Worm (Caenorhabditis elegans) whole organism, L4 larva: ENCODE results near the gene cyp-35A3.

Experiments used
- T26A8.4 ChIP-seq: fragments of 200-800 bp; sonication (Bioruptor generic); IDR thresholded peaks from 2 replicates; pipeline ENCODE4 v1.3.6; 2022; ENCODE audit warnings: missing genetic modification characterization, missing compliant biosample characterization
- Y105C5A.15 ChIP-seq: fragments of 200-800 bp; sonication (Bioruptor generic); IDR thresholded peaks from 2 replicates; pipeline ENCODE4 v1.3.6; 2022; ENCODE audit warnings: missing genetic modification characterization, missing compliant biosample characterization
- Y48G9A.11 ChIP-seq: fragments of 200-800 bp; sonication (Bioruptor generic); IDR thresholded peaks from 2 replicates; pipeline ENCODE4 v1.3.6; 2022; ENCODE audit warnings: missing genetic modification reagents, missing genetic modification characterization, missing compliant biosample characterization
- ZK337.2 ChIP-seq: fragments of 200-800 bp; sonication (Bioruptor generic); IDR thresholded peaks from 2 replicates; pipeline ENCODE4 v1.3.6; 2022; ENCODE audit warnings: missing genetic modification reagents, missing genetic modification characterization, missing compliant biosample characterization
- aha-1 ChIP-seq: fragments of 150-350 bp; peaks from one replicate; lab custom pipeline; 2014; ENCODE audit warnings: missing biosample characterization, missing genetic modification characterization
- arid-1 ChIP-seq: fragments of 200-800 bp; sonication (Bioruptor generic); conservative IDR thresholded peaks from 2 replicates; pipeline ENCODE4 v1.3.6; 2022; ENCODE audit warnings: missing genetic modification reagents, missing genetic modification characterization, missing compliant biosample characterization
- ceh-20 ChIP-seq: fragments of 200-800 bp; sonication (Bioruptor generic); IDR thresholded peaks from 2 replicates; pipeline ENCODE4 v1.3.6; 2022; ENCODE audit warnings: missing genetic modification reagents, missing genetic modification characterization, missing compliant biosample characterization
- ceh-28 ChIP-seq: fragments of 150-350 bp; optimal IDR thresholded peaks from 2 replicates; lab custom pipeline; 2014; ENCODE audit warnings: missing biosample characterization, missing genetic modification reagents, missing genetic modification characterization
- ceh-32 ChIP-seq: sonication (generic microtip); optimal IDR thresholded peaks from 2 replicates; lab custom pipeline; 2016; ENCODE audit warnings: mild to moderate bottlenecking, missing genetic modification characterization, missing compliant biosample characterization; ENCODE audit not compliant: poor library complexity
- ceh-44 ChIP-seq: fragments of 200-800 bp; sonication (Bioruptor generic); IDR thresholded peaks from 2 replicates; pipeline ENCODE4 v1.3.6; 2022; ENCODE audit warnings: missing genetic modification reagents, missing genetic modification characterization, missing compliant biosample characterization
- ctbp-1 ChIP-seq: fragments of 200-800 bp; sonication (Bioruptor generic); IDR thresholded peaks from 2 replicates; pipeline ENCODE4 v1.3.6; 2022; ENCODE audit warnings: missing genetic modification reagents, missing genetic modification characterization, missing compliant biosample characterization
- dmd-9 ChIP-seq: fragments of 200-800 bp; sonication (Bioruptor generic); IDR thresholded peaks from 2 replicates; pipeline ENCODE4 v1.3.6; 2022; ENCODE audit warnings: missing genetic modification reagents, missing genetic modification characterization, missing compliant biosample characterization
- fkh-10 ChIP-seq: fragments of 150-350 bp; optimal IDR thresholded peaks from 2 replicates; lab custom pipeline; 2014; ENCODE audit warnings: missing biosample characterization, missing genetic modification reagents, missing genetic modification characterization
- gei-8 ChIP-seq: fragments of 200-800 bp; sonication (Bioruptor generic); optimal IDR thresholded peaks from 2 replicates; lab custom pipeline; 2018; ENCODE audit warnings: mild to moderate bottlenecking, missing genetic modification characterization, missing compliant biosample characterization
- lin-15B ChIP-seq: fragments of 150-350 bp; sonication (generic microtip); optimal IDR thresholded peaks from 3 replicates; lab custom pipeline; 2014; ENCODE audit warnings: missing biosample characterization, missing genetic modification characterization
- lin-38 ChIP-seq: fragments of 200-800 bp; sonication (Bioruptor generic); IDR thresholded peaks from 2 replicates; pipeline ENCODE4 v1.3.6; 2022; ENCODE audit warnings: missing genetic modification reagents, missing genetic modification characterization, missing compliant biosample characterization
- lir-3 ChIP-seq: sonication (generic microtip); optimal IDR thresholded peaks from 2 replicates; lab custom pipeline; 2016; ENCODE audit warnings: mild to moderate bottlenecking, missing genetic modification characterization, missing compliant biosample characterization
- lsy-2 ChIP-seq, 2 experiments: fragments of 150-350 bp in 1 of 2; sonication (generic microtip) in 1 of 2; optimal IDR thresholded peaks; 2 replicates each; lab custom pipeline; 2014 to 2017; ENCODE audit warnings: missing biosample characterization in 2 of 2, missing genetic modification characterization in 2 of 2
- madf-9 ChIP-seq: fragments of 200-800 bp; sonication (Bioruptor generic); conservative IDR thresholded peaks from 2 replicates; pipeline ENCODE4 v1.3.6; 2022; ENCODE audit warnings: missing genetic modification reagents, missing genetic modification characterization, missing compliant biosample characterization
- mdt-29 ChIP-seq: fragments of 200-800 bp; sonication (Bioruptor generic); IDR thresholded peaks from 2 replicates; pipeline ENCODE4 v1.3.6; 2022; ENCODE audit warnings: missing genetic modification reagents, missing genetic modification characterization, missing compliant biosample characterization
- mxl-2 ChIP-seq: fragments of 200-800 bp; sonication (Bioruptor generic); conservative IDR thresholded peaks from 2 replicates; pipeline ENCODE4 v1.3.6; 2022; ENCODE audit warnings: missing genetic modification reagents, missing genetic modification characterization, missing compliant biosample characterization
- nhr-10 ChIP-seq: fragments of 150-350 bp; optimal IDR thresholded peaks from 2 replicates; lab custom pipeline; 2014; ENCODE audit warnings: missing biosample characterization, missing genetic modification characterization
- nhr-237 ChIP-seq: sonication (generic microtip); optimal IDR thresholded peaks from 2 replicates; lab custom pipeline; 2017; ENCODE audit warnings: missing biosample characterization, missing genetic modification characterization
- saeg-2 ChIP-seq: fragments of 200-800 bp; sonication (Bioruptor generic); IDR thresholded peaks from 2 replicates; pipeline ENCODE4 v1.3.6; 2022; ENCODE audit warnings: missing genetic modification reagents, missing genetic modification characterization, missing compliant biosample characterization
- skn-1 ChIP-seq: fragments of 150-350 bp; optimal IDR thresholded peaks from 2 replicates; lab custom pipeline; 2014; ENCODE audit warnings: missing biosample characterization, missing genetic modification characterization
- spr-1 ChIP-seq: sonication (generic microtip); optimal IDR thresholded peaks from 2 replicates; lab custom pipeline; 2016; ENCODE audit warnings: mild to moderate bottlenecking, missing genetic modification characterization, missing compliant biosample characterization
- tra-1 ChIP-seq: fragments of 200-800 bp; sonication (Bioruptor generic); IDR thresholded peaks from 2 replicates; pipeline ENCODE4 v1.3.6; 2022; ENCODE audit warnings: missing genetic modification reagents, missing genetic modification characterization, missing compliant biosample characterization
- unc-62 ChIP-seq, 3 experiments: fragments of 150-350 bp in 1 of 3; sonication (generic microtip); optimal IDR thresholded peaks in 2 of 3; peaks in 1 of 3; 1 replicate in 1 of 3; 2 replicates in 2 of 3; lab custom pipeline; 2014 to 2017; ENCODE audit warnings: missing biosample characterization in 3 of 3, missing genetic modification characterization in 3 of 3, missing genetic modification reagents in 3 of 3, missing genotype in 1 of 3
- zfp-2 ChIP-seq: sonication (generic microtip); optimal IDR thresholded peaks from 2 replicates; lab custom pipeline; 2016; ENCODE audit warnings: mild to moderate bottlenecking, missing genetic modification characterization, missing compliant biosample characterization
- ztf-7 ChIP-seq: fragments of 150-350 bp; optimal IDR thresholded peaks from 2 replicates; lab custom pipeline; 2014; ENCODE audit warnings: missing biosample characterization, missing genetic modification characterization

The cyp-35A3 gene

DNA sequence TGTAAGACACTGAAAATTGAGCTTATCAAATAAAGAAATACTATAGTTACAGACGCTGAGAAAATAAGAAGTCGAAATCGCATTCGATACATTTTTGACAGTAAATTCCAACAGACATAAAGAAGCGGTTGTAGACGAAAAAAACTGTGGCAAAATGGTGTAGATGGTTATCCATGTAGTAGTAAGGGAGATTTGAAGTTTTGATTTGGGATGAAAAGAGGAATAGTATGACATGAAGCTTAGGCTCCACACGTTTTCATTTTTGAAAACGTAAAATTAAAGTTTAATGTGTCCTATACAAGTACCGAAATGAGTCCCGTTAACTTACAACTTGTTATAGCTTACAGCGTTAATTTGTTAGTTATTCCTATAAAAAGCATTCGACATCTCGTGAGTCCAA is 28.4 kb upstream of the cyp-35A3 start, which contains the start of gene K09D9.9:
TSS of gene K09D9.9 (minus strand) at position 101 of the 400 bp plus-strand sequence.
- TF ChIP-seq gei-8 (GFP tag; lab: Kevin White, UChicago) (no peak), lin-38 (no peak), ZK337.2 (GFP tag; lab: Robert Waterston, UW) (no peak), skn-1 (tag; lab: Kevin White, UChicago) (no peak), tra-1 (no peak), ceh-28 (no peak), lsy-2 (tag; optimal IDR thresholded peaks at IDR 0.05; lab: Kevin White, UChicago) (no peak), fkh-10 (GFP tag; lab: Kevin White, UChicago) (no peak), madf-9 (GFP tag; lab: Robert Waterston, UW) (no peak), arid-1 (GFP tag; lab: Robert Waterston, UW) (no peak), spr-1 (tag; lab: Kevin White, UChicago) (no peak), Y48G9A.11 (no peak), Y105C5A.15 (GFP tag; lab: Robert Waterston, UW) (no peak), mdt-29 (no peak)

DNA sequence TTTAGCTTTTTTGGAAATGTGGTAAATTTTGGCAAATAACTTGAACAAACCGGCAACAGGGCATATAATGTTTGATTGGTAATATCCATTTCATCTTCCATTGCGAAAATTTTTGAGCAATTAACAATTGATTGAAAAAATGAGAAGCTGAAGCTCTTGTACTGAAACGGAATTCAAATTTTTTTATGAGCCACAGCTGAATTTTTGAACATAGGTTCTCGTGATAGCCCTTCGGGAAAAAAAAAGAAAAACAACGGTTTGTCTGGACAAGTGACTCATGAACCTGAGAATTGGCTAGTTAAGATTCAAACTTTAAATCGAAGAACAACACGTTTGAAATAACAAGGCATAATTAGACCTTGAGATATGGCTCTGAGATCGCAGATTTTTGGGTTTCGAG is 26.6 kb upstream of the cyp-35A3 start, which contains the start of gene srx-62:
TSS of gene srx-62 (minus strand) at position 101 of the 400 bp plus-strand sequence.
- TF ChIP-seq nhr-237 (tag; lab: Kevin White, UChicago) (no peak), lir-3 (tag; lab: Kevin White, UChicago) (no peak), ceh-32 (tag; lab: Kevin White, UChicago) (no peak), ztf-7 (no peak), gei-8 (GFP tag; lab: Kevin White, UChicago) (no peak), ceh-28 (no peak)
- TF ChIP-seq, all 104 proteins: peak for 0

DNA sequence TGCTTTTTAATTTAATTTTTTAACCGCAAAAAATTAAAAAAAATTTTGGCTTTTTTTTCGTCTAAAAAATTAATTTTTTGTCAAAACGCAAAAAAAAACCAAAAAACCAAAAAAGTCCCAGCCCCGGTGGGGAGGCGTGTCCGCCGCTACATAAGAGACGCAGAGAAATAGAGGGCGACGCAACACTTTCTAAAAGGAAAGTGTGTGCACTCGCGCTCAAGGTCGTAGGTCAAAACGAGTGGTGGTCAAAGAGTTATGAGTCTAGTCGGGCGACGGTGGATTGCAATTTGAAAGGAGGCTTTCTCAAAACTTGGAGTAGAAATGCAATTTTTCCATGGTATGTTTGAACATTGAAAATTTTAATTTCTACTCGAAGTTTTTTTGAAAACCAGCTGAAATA is 17.8 kb upstream of the cyp-35A3 start:
- TF ChIP-seq lin-15B (tag; lab: Kevin White, UChicago) (no peak), ceh-20 (GFP tag; lab: Robert Waterston, UW) (no peak)

DNA sequence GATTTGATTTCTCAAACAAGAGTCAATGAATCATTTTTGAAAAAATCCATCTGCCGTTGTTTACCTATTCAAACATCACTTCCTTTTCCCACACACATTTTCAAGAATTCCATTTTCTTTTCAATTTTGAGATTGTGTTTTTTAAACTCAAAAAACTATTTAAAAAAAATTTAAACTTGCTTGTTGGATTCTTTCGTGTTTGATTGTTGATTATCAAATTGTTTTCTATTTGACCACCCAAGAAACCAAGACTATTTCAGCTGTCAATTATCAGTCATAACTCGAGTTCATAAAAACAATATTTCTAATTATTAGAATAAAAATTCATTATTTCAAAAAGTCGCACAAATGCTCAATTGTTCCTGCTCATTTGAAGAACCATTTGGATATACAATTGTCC is 17.2 kb upstream of the cyp-35A3 start, which contains the start of gene srh-8:
TSS of gene srh-8 (plus strand) at position 301 of the 400 bp plus-strand sequence.
- TF ChIP-seq ctbp-1 (GFP tag; lab: Robert Waterston, UW) (no peak), T26A8.4 (GFP tag; lab: Robert Waterston, UW) (no peak), zfp-2 (tag; lab: Kevin White, UChicago) (no peak), aha-1 (tag; lab: Kevin White, UChicago) (peak; percentile 25)

DNA sequence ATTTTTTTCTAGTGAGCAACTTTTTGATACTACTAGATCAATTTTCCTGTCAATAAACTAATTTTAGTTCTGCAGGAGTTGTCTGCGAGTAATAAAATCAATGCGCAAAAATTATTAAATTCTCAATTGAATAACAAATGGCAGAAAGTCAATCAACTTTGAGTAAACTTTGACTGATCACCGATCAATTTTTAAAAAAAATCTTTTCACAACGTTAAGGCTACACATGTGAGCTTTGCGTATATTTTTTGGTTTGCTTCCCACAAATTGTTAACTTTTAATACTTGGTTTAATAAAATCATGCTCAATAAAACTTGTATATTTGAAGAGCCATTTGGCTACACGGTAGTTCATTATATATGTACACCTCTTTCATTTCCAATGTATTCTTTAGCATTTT is 14.5 kb upstream of the cyp-35A3 start, which contains the start of gene srh-7:
TSS of gene srh-7 (plus strand) at position 301 of the 400 bp plus-strand sequence.
- TF ChIP-seq unc-62 (GFP tag; optimal IDR thresholded peaks at IDR 0.05 in 1 of 2; lab: Kevin White, UChicago) = no peak
- no peak for TF ChIP-seq unc-62 (tag; optimal IDR thresholded peaks at IDR 0.05; lab: Kevin White, UChicago)
- TF ChIP-seq nhr-10 (tag; lab: Kevin White, UChicago) = no peak

DNA sequence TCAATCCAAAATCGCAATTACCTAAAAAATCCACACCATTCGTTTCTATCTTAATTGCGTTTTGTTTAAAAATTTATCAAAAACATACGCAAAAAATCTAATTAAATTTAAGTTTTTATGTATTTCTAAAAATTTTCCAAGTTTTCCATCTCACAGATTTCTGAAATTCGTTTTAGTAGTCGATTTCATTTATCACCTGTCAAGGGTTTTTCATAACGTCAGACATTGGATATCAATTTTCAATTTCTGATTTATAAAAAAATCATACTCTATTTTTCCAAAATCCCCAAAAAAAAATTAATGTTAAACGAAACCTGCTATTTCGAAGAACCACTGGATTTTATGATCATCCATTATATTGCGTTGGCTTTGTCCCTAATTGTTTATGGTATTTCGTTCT is 12.2 kb upstream of the cyp-35A3 start, which contains the start of gene srh-4:
TSS of gene srh-4 (plus strand) at position 301 of the 400 bp plus-strand sequence.
- TF ChIP-seq saeg-2 (GFP tag; lab: Robert Waterston, UW) (no peak), mxl-2 (GFP tag; lab: Robert Waterston, UW) (no peak), Y105C5A.15 (GFP tag; lab: Robert Waterston, UW) (no peak), aha-1 (tag; lab: Kevin White, UChicago) (peak; percentile 3), dmd-9 (GFP tag; lab: Robert Waterston, UW) (no peak), fkh-10 (GFP tag; lab: Kevin White, UChicago) (no peak), ceh-44 (GFP tag; lab: Robert Waterston, UW) (no peak)
